Fruit fly (Drosophila melanogaster) Kc167 (cell line): Measurements from ENCODE around the gene Adat1.

Experiments
- Myc ChIP-seq: fragments of >200 bp; optimal IDR thresholded peaks from 2 replicates; lab custom pipeline; 2017; ENCODE audit warnings: missing external identifiers
- h ChIP-seq: fragments of >200 bp; optimal IDR thresholded peaks from 3 replicates; lab custom pipeline; 2018; ENCODE audit warnings: missing external identifiers
- psq ChIP-seq: fragments of >200 bp; optimal IDR thresholded peaks from 2 replicates; lab custom pipeline; 2017; ENCODE audit warnings: missing external identifiers
- ttk ChIP-seq: sonication (Bioruptor generic); optimal IDR thresholded peaks from 2 replicates; lab custom pipeline; 2017; ENCODE audit warnings: missing external identifiers

- no peak for TF ChIP-seq h
- no peak for TF ChIP-seq Myc (lab: Kevin White, UChicago)
- TF ChIP-seq psq (lab: Kevin White, UChicago) = no peak
- no peak for TF ChIP-seq ttk
Observed at dm6 chr2L:13827557-13827956, 16.3 kb upstream of the Adat1 start, which contains the start of gene PolG1.
